Worm (Caenorhabditis elegans) whole organism, mixed stage, embryonic: ENCODE data around the gene pxl-1.

Experiments
- M03D4.4 ChIP-seq: sonication (generic microtip); optimal IDR thresholded peaks from 2 replicates; lab custom pipeline; 2017; ENCODE audit warnings: mild to moderate bottlenecking, missing genetic modification characterization, missing compliant biosample characterization
- bed-3 ChIP-seq: fragments of 200-800 bp; sonication (Bioruptor generic); optimal IDR thresholded peaks from 3 replicates; lab custom pipeline; 2018; ENCODE audit warnings: mild to moderate bottlenecking, missing genetic modification characterization, moderate library complexity, missing compliant biosample characterization
- elt-1 ChIP-seq: sonication (generic microtip); optimal IDR thresholded peaks from 2 replicates; lab custom pipeline; 2017; ENCODE audit warnings: missing genetic modification characterization, mild to moderate bottlenecking, missing compliant biosample characterization, antibody characterized with exemption, moderate library complexity, borderline replicate concordance; ENCODE audit not compliant: insufficient read depth
- elt-3 ChIP-seq: fragments of 150-350 bp; optimal IDR thresholded peaks from 2 replicates; lab custom pipeline; 2014; ENCODE audit warnings: missing biosample characterization, missing genetic modification characterization
- hlh-1 ChIP-seq: fragments of 150-350 bp; optimal IDR thresholded peaks from 2 replicates; lab custom pipeline; 2014; ENCODE audit warnings: missing biosample characterization, missing genetic modification reagents, missing genetic modification characterization
- lsy-2 ChIP-seq: fragments of 150-350 bp; optimal IDR thresholded peaks from 2 replicates; lab custom pipeline; 2014; ENCODE audit warnings: missing biosample characterization, missing genetic modification characterization
- nhr-12 ChIP-seq: fragments of 150-350 bp; optimal IDR thresholded peaks from 2 replicates; lab custom pipeline; 2014; ENCODE audit warnings: missing biosample characterization, missing genetic modification characterization
- nhr-237 ChIP-seq: fragments of 150-350 bp; optimal IDR thresholded peaks from 2 replicates; lab custom pipeline; 2014; ENCODE audit warnings: missing biosample characterization, missing genetic modification characterization
- nhr-28 ChIP-seq: fragments of 150-350 bp; optimal IDR thresholded peaks from 2 replicates; lab custom pipeline; 2014; ENCODE audit warnings: missing biosample characterization, missing genetic modification characterization
- pha-4 ChIP-seq: fragments of 150-350 bp; optimal IDR thresholded peaks from 2 replicates; lab custom pipeline; 2018; ENCODE audit warnings: missing biosample characterization, missing genetic modification reagents, missing genetic modification characterization
- unc-120 ChIP-seq: sonication (generic microtip); optimal IDR thresholded peaks from 2 replicates; lab custom pipeline; 2017; ENCODE audit warnings: missing genetic modification characterization, missing compliant biosample characterization; ENCODE audit not compliant: poor library complexity, severe bottlenecking
- unc-62 ChIP-seq: fragments of 150-350 bp; optimal IDR thresholded peaks from 2 replicates; lab custom pipeline; 2014; ENCODE audit warnings: missing biosample characterization, missing genetic modification reagents, missing genetic modification characterization

DNA sequence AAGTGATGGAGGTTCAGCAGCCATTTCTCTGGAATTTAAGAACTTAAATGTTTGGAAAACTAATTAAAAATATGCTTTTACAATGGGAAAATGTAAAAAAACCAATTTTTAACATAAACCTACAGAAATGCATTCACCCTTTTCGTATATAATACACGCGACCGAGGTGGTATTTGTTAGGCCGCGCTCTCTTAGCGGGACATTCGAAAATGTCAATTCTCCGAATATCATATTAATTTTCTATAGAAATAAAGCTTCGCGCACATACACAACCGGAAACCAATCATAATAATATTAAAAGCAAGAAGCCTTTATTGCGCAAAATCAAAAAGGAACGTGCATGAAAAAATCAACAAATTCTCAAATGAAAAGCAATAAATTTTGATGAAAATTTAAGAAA is 42.6 kb downstream of the pxl-1 start, which contains the start of gene ddx-23:
- no peak for TF ChIP-seq nhr-237 (tag; lab: Kevin White, UChicago)
- TF ChIP-seq nhr-28 (tag; lab: Kevin White, UChicago) = no peak
- TF ChIP-seq elt-1 (tag; lab: Kevin White, UChicago) = no peak
- no peak for TF ChIP-seq lsy-2
- TF ChIP-seq unc-62 (GFP tag; lab: Kevin White, UChicago) = no peak
- no peak for TF ChIP-seq M03D4.4 (tag; lab: Kevin White, UChicago)
- TF ChIP-seq pha-4 (tag; lab: Kevin White, UChicago) = no peak
- no peak for TF ChIP-seq elt-3 (tag; lab: Kevin White, UChicago)
- TF ChIP-seq bed-3 (GFP tag; lab: Kevin White, UChicago) = no peak
- TF ChIP-seq unc-120 (tag; lab: Kevin White, UChicago) = no peak
- TF ChIP-seq hlh-1 = no peak
- TF ChIP-seq nhr-12 (tag; lab: Kevin White, UChicago) = no peak
